Worm (Caenorhabditis elegans) whole organism, early embryonic: ENCODE measurements around the gene T07E3.4.

Experiments used
- ama-1 ChIP-seq: fragments of 150-350 bp; optimal IDR thresholded peaks from 2 replicates; lab custom pipeline; 2014
- ceh-13 ChIP-seq: fragments of 200-800 bp; sonication (Bioruptor generic); optimal IDR thresholded peaks from 2 replicates; lab custom pipeline; 2018; ENCODE audit warnings: mild to moderate bottlenecking, missing genetic modification characterization, missing compliant biosample characterization
- hmbx-1 ChIP-seq: sonication (generic microtip); optimal IDR thresholded peaks from 2 replicates; lab custom pipeline; 2016; ENCODE audit warnings: mild to moderate bottlenecking, missing genetic modification characterization, missing compliant biosample characterization
- pes-1 ChIP-seq: fragments of 200-800 bp; sonication (Bioruptor generic); IDR thresholded peaks from 2 replicates; pipeline ENCODE4 v1.3.6; 2022; ENCODE audit warnings: missing genetic modification reagents, missing genetic modification characterization, missing compliant biosample characterization
- tbx-11 ChIP-seq: fragments of 200-800 bp; sonication (Bioruptor generic); IDR thresholded peaks from 2 replicates; pipeline ENCODE4 v1.3.6; 2022; ENCODE audit warnings: missing genetic modification characterization, missing compliant biosample characterization
- tbx-37 ChIP-seq: fragments of 200-800 bp; sonication (Bioruptor generic); conservative IDR thresholded peaks from 2 replicates; pipeline ENCODE4 v1.3.6; 2022; ENCODE audit warnings: missing genetic modification reagents, missing genetic modification characterization, missing compliant biosample characterization

DNA sequence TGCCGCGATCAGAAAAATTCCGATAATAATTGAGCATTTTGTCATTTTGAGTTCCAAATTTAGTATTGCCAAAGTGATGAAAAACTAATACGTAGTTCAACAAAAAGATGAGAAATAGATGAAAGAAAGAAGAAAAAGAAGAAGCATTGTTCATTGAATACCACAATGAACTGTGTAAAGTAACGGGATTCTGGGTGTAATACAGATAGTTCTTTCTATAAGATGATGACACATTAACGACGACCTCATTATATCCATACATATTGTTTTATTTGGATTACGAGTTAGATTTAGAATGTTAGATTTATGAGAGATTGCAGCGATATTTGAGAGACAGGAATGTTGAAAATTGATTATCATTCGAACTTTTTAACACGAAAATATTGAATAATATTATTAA, 6.3 kb upstream of the T07E3.4 start, which contains the start of gene K04C2.5:
- TF ChIP-seq hmbx-1 (tag; lab: Kevin White, UChicago), result no peak
- TF ChIP-seq ama-1, result no peak
- TF ChIP-seq pes-1 (GFP tag; lab: Robert Waterston, UW), result no peak
- no peak for TF ChIP-seq ceh-13 (GFP tag; lab: Kevin White, UChicago)
- no peak for TF ChIP-seq tbx-37
- no peak for TF ChIP-seq tbx-11
